Worm (Caenorhabditis elegans): ENCODE measurements around the gene R05A10.2.

- TF ChIP-seq nhr-23 (tag; optimal IDR thresholded peaks at IDR 0.05) (no peak), unc-62 (GFP tag; optimal IDR thresholded peaks at IDR 0.05) (no peak), tbx-2 (tag; optimal IDR thresholded peaks at IDR 0.05) (no peak), lin-39 (tag; optimal IDR thresholded peaks at IDR 0.05) (no peak), lin-15B (tag; optimal IDR thresholded peaks at IDR 0.05) (no peak)
These were observed 19.1 kb downstream of the R05A10.2 start, which contains the start of gene F02H6.2 for ce11 chrIV:14196176-14196575.
